Fruit fly (Drosophila melanogaster) whole organism, embryonic: ENCODE data around the gene bab2.

ENCODE experiments used
- BEAF-32 ChIP-seq: fragments of 200-800 bp; sonication (Bioruptor generic); optimal IDR thresholded peaks from 3 replicates; lab custom pipeline; 2017; ENCODE audit warnings: missing biosample characterization, missing genetic modification characterization, mild to moderate bottlenecking, moderate library complexity, missing genetic modification reagents
- C15 ChIP-seq: fragments of 200-800 bp; sonication (Bioruptor generic); IDR thresholded peaks from 3 replicates; pipeline ENCODE4 v1.3.6; 2022; ENCODE audit warnings: missing biosample characterization, missing genetic modification characterization
- CG10654 ChIP-seq: fragments of 200-800 bp; sonication (Bioruptor generic); optimal IDR thresholded peaks from 2 replicates; lab custom pipeline; 2016; ENCODE audit warnings: missing biosample characterization, missing genetic modification characterization
- CG12104 ChIP-seq: fragments of 200-800 bp; sonication (Bioruptor generic); optimal IDR thresholded peaks from 3 replicates; lab custom pipeline; 2016; ENCODE audit warnings: missing biosample characterization, missing genetic modification characterization
- CG13296 ChIP-seq: fragments of 200-800 bp; sonication (Bioruptor generic); optimal IDR thresholded peaks from 3 replicates; lab custom pipeline; 2018; ENCODE audit warnings: missing biosample characterization, mild to moderate bottlenecking, missing genetic modification characterization
- CG16779 ChIP-seq: fragments of 200-800 bp; sonication (Bioruptor generic); IDR thresholded peaks from 2 replicates; pipeline ENCODE4 v1.3.6; 2022; ENCODE audit warnings: missing biosample characterization, missing genetic modification characterization
- CG17912 ChIP-seq: fragments of 200-800 bp; sonication (Bioruptor generic); optimal IDR thresholded peaks from 2 replicates; lab custom pipeline; 2018; ENCODE audit warnings: missing biosample characterization, mild to moderate bottlenecking, missing genetic modification characterization
- CG2712 ChIP-seq: fragments of 200-800 bp; optimal IDR thresholded peaks from 3 replicates; lab custom pipeline; 2019; ENCODE audit warnings: missing biosample characterization, mild to moderate bottlenecking, missing genetic modification characterization, moderate library complexity
- CG30403 ChIP-seq: fragments of 200-800 bp; sonication (Bioruptor generic); optimal IDR thresholded peaks from 3 replicates; lab custom pipeline; 2016; ENCODE audit warnings: missing biosample characterization, missing genetic modification characterization
- CG3065 ChIP-seq: fragments of 200-800 bp; sonication (Bioruptor generic); optimal IDR thresholded peaks from 2 replicates; lab custom pipeline; 2016; ENCODE audit warnings: missing biosample characterization, missing genetic modification characterization
- CG4424 ChIP-seq: fragments of 200-800 bp; sonication (Bioruptor generic); optimal IDR thresholded peaks from 3 replicates; lab custom pipeline; 2016; ENCODE audit warnings: missing biosample characterization, missing genetic modification characterization
- CG4820 ChIP-seq: fragments of 200-800 bp; sonication (Bioruptor generic); optimal IDR thresholded peaks from 3 replicates; lab custom pipeline; 2016; ENCODE audit warnings: missing biosample characterization, missing genetic modification characterization
- CG7372 ChIP-seq: fragments of 200-800 bp; sonication (Bioruptor generic); IDR thresholded peaks from 2 replicates; pipeline ENCODE4 v1.3.6; 2022; ENCODE audit warnings: missing biosample characterization, missing genetic modification characterization
- CG7839 ChIP-seq: fragments of 200-800 bp; sonication (Bioruptor generic); optimal IDR thresholded peaks from 3 replicates; lab custom pipeline; 2018; ENCODE audit warnings: missing biosample characterization, mild to moderate bottlenecking, missing genetic modification characterization, moderate library complexity
- CG7928 ChIP-seq: fragments of 200-800 bp; sonication (Bioruptor generic); optimal IDR thresholded peaks from 2 replicates; lab custom pipeline; 2017; ENCODE audit warnings: missing biosample characterization, mild to moderate bottlenecking, missing genetic modification characterization
- CG7963 ChIP-seq: fragments of 200-800 bp; sonication (Bioruptor generic); IDR thresholded peaks from 3 replicates; pipeline ENCODE4 v1.3.6; 2022; ENCODE audit warnings: missing biosample characterization, missing genetic modification characterization; ENCODE audit not compliant: partially characterized antibody
- CG8944 ChIP-seq: fragments of 200-800 bp; sonication (Bioruptor generic); optimal IDR thresholded peaks from 3 replicates; lab custom pipeline; 2016; ENCODE audit warnings: missing biosample characterization, missing genetic modification characterization
- CHES-1-like ChIP-seq: fragments of 200-800 bp; sonication (Bioruptor generic); optimal IDR thresholded peaks from 2 replicates; lab custom pipeline; 2016; ENCODE audit warnings: missing biosample characterization, missing genetic modification characterization
- Camta ChIP-seq: fragments of 200-800 bp; sonication (Bioruptor generic); optimal IDR thresholded peaks from 2 replicates; lab custom pipeline; 2016; ENCODE audit warnings: missing biosample characterization, missing genetic modification characterization
- D ChIP-seq, 2 experiments: fragments of 200-800 bp in 1 of 2; fragments of >200 bp in 1 of 2; sonication (Bioruptor generic) in 1 of 2; optimal IDR thresholded peaks; 2 replicates in 1 of 2; 3 replicates in 1 of 2; lab custom pipeline; 2017; ENCODE audit warnings: mild to moderate bottlenecking in 1 of 2, missing biosample characterization in 1 of 2, missing genetic modification characterization in 1 of 2, missing genetic modification reagents in 1 of 2
- E2f2 ChIP-seq: fragments of 200-800 bp; sonication (Bioruptor generic); IDR thresholded peaks from 2 replicates; pipeline ENCODE4 v1.3.6; 2022; ENCODE audit warnings: missing biosample characterization, missing genetic modification characterization
- ERR ChIP-seq: fragments of 200-800 bp; sonication (Bioruptor generic); optimal IDR thresholded peaks from 2 replicates; lab custom pipeline; 2016; ENCODE audit warnings: missing biosample characterization, missing genetic modification characterization
- Fer3 ChIP-seq: fragments of 200-800 bp; sonication (Bioruptor generic); optimal IDR thresholded peaks from 2 replicates; lab custom pipeline; 2018; ENCODE audit warnings: missing biosample characterization, mild to moderate bottlenecking, missing genetic modification characterization, moderate library complexity
- HmgZ ChIP-seq: fragments of 200-800 bp; sonication (Bioruptor generic); optimal IDR thresholded peaks from 2 replicates; lab custom pipeline; 2018; ENCODE audit warnings: missing biosample characterization, mild to moderate bottlenecking, missing genetic modification characterization
- Trl ChIP-seq, 3 experiments: fragments of >200 bp in 2 of 3; fragments of 200-800 bp in 1 of 3; sonication (Bioruptor generic) in 1 of 3; optimal IDR thresholded peaks; 2 replicates in 1 of 3; 3 replicates in 2 of 3; lab custom pipeline; 2016 to 2017; ENCODE audit warnings: missing biosample characterization in 1 of 3, missing genetic modification characterization in 1 of 3
- bab2 ChIP-seq: fragments of 200-800 bp; sonication (Bioruptor generic); optimal IDR thresholded peaks from 2 replicates; lab custom pipeline; 2016; ENCODE audit warnings: missing biosample characterization, missing genetic modification characterization
- bcd ChIP-seq: fragments of 200-800 bp; sonication (Bioruptor generic); optimal IDR thresholded peaks from 2 replicates; lab custom pipeline; 2017; ENCODE audit warnings: missing biosample characterization, mild to moderate bottlenecking, missing genetic modification characterization
- ci ChIP-seq: fragments of 200-800 bp; sonication (Bioruptor generic); IDR thresholded peaks from 3 replicates; pipeline ENCODE4 v1.3.6; 2022; ENCODE audit warnings: missing biosample characterization, missing genetic modification characterization
- crc ChIP-seq: fragments of 200-800 bp; sonication (Bioruptor generic); optimal IDR thresholded peaks from 2 replicates; lab custom pipeline; 2016; ENCODE audit warnings: missing biosample characterization, missing genetic modification characterization
- dpn ChIP-seq, 2 experiments: fragments of 200-800 bp; sonication (Bioruptor generic); optimal IDR thresholded peaks; 3 replicates each; lab custom pipeline; 2016; ENCODE audit warnings: missing biosample characterization in 2 of 2, missing genetic modification characterization in 2 of 2
- dysf ChIP-seq: fragments of 200-800 bp; sonication (Bioruptor generic); IDR thresholded peaks from 3 replicates; pipeline ENCODE4 v1.3.6; 2022; ENCODE audit warnings: missing biosample characterization, missing genetic modification characterization
- fd64A ChIP-seq: fragments of 200-800 bp; sonication (Bioruptor generic); optimal IDR thresholded peaks from 3 replicates; lab custom pipeline; 2018; ENCODE audit warnings: missing biosample characterization, mild to moderate bottlenecking, missing genetic modification characterization
- fu2 ChIP-seq: fragments of 200-800 bp; sonication (Bioruptor generic); optimal IDR thresholded peaks from 2 replicates; lab custom pipeline; 2016; ENCODE audit warnings: missing biosample characterization, missing genetic modification characterization
- grau ChIP-seq: fragments of 200-800 bp; optimal IDR thresholded peaks from 3 replicates; lab custom pipeline; 2019; ENCODE audit warnings: missing biosample characterization, mild to moderate bottlenecking, missing genetic modification characterization, moderate library complexity
- gsb ChIP-seq: fragments of 200-800 bp; sonication (Bioruptor generic); IDR thresholded peaks from 2 replicates; pipeline ENCODE4 v1.3.6; 2022; ENCODE audit warnings: missing biosample characterization, missing genetic modification characterization
- jing ChIP-seq: fragments of 200-800 bp; sonication (Bioruptor generic); optimal IDR thresholded peaks from 2 replicates; lab custom pipeline; 2018; ENCODE audit warnings: missing biosample characterization, mild to moderate bottlenecking, missing genetic modification characterization
- kah ChIP-seq: fragments of 200-800 bp; sonication (Bioruptor generic); optimal IDR thresholded peaks from 2 replicates; lab custom pipeline; 2018; ENCODE audit warnings: missing biosample characterization, mild to moderate bottlenecking, missing genetic modification characterization
- luna ChIP-seq: fragments of 200-800 bp; sonication (Bioruptor generic); optimal IDR thresholded peaks from 2 replicates; lab custom pipeline; 2016; ENCODE audit warnings: missing biosample characterization, missing genetic modification characterization
- pb ChIP-seq: fragments of 200-800 bp; sonication (Bioruptor generic); optimal IDR thresholded peaks from 3 replicates; lab custom pipeline; 2016; ENCODE audit warnings: missing biosample characterization, missing genetic modification characterization
- pum ChIP-seq: fragments of 200-800 bp; sonication (Bioruptor generic); optimal IDR thresholded peaks from 2 replicates; lab custom pipeline; 2016; ENCODE audit warnings: missing biosample characterization, missing genetic modification characterization
- ranshi ChIP-seq: fragments of 200-800 bp; sonication (Bioruptor generic); IDR thresholded peaks from 2 replicates; pipeline ENCODE4 v1.3.6; 2022; ENCODE audit warnings: missing biosample characterization, missing genetic modification characterization
- run ChIP-seq: fragments of 200-800 bp; sonication (Bioruptor generic); optimal IDR thresholded peaks from 3 replicates; lab custom pipeline; 2018; ENCODE audit warnings: missing biosample characterization, mild to moderate bottlenecking, missing genetic modification characterization
- sens ChIP-seq: fragments of 200-800 bp; sonication (Bioruptor generic); peaks from one replicate; lab custom pipeline; 2016; ENCODE audit warnings: missing biosample characterization, missing genetic modification characterization
- slou ChIP-seq: fragments of 200-800 bp; sonication (Bioruptor generic); optimal IDR thresholded peaks from 3 replicates; lab custom pipeline; 2016; ENCODE audit warnings: missing biosample characterization, missing genetic modification characterization
- tap ChIP-seq: fragments of 200-800 bp; optimal IDR thresholded peaks from 3 replicates; lab custom pipeline; 2019; ENCODE audit warnings: missing biosample characterization, mild to moderate bottlenecking, missing genetic modification characterization, moderate library complexity
- tll ChIP-seq, 2 experiments: fragments of 200-800 bp in 1 of 2; fragments of >200 bp in 1 of 2; sonication (Bioruptor generic) in 1 of 2; optimal IDR thresholded peaks; 2 replicates each; lab custom pipeline; 2017 to 2019; ENCODE audit warnings: missing biosample characterization in 2 of 2, missing genetic modification characterization in 2 of 2, mild to moderate bottlenecking in 1 of 2, moderate library complexity in 1 of 2
- vfl ChIP-seq: fragments of 200-800 bp; sonication (Bioruptor generic); optimal IDR thresholded peaks from 2 replicates; lab custom pipeline; 2016; ENCODE audit warnings: missing biosample characterization, missing genetic modification characterization
- wek ChIP-seq: fragments of 200-800 bp; sonication (Bioruptor generic); optimal IDR thresholded peaks from 3 replicates; lab custom pipeline; 2018; ENCODE audit warnings: missing biosample characterization, mild to moderate bottlenecking, missing genetic modification characterization, moderate library complexity
- yki ChIP-seq: fragments of >200 bp; optimal IDR thresholded peaks from 3 replicates; lab custom pipeline; 2018

Gene bab2

DNA sequence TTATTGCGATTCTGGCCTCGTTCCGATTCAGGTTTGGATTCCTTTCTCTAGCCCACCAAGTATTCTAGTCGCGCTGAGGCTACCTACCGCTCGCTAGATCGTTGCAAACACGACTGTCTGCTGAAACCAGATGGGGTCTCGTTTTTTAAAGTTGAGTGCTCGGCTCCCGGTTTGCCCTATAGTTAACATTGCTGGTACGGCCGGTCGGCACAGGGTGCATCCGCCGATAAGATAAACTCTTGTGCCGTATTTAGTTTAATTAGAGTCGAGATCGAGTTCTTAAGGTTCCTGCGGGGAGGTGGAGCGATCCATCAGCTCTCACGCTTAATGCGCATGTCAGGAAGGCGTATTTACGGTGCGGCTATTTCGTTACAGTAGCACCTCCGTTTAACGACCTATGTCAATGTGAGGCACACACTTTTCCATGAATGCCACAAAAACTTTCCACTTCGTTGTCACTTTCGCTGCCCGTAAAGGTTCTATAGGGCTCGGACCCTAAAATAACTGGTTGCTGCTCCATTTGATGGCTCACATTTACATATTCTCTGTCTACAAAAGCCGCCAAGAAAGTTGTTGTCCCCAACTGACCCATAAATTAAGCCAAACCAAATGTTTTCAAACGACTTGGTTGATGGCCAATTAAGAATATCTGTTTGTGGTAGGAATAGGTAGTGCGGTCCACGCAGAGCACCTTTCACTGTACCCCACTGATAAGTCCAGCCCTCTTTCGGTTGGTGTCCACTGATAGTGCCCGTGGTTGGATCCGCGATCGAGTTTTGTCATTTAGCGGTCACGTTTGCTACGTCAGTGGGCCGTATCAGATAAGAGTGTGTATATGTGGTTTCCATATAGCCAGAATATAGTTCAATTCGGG, 27.8 kb upstream of the bab2 start, which contains the start of gene CG9119 (continued):
- TF ChIP-seq bab2 (GFP tag; lab: Kevin White, UChicago) (peak; percentile 37), yki (lab: Kevin White, UChicago) (no peak), CG4820 (GFP tag; lab: Kevin White, UChicago) (peak; percentile 33), pb (GFP tag; lab: Kevin White, UChicago) (peak; percentile 67), CG4424 (peak; percentile 38), CG7963 (no peak), Trl (optimal IDR thresholded peaks at IDR 0.05; lab: Kevin White, UChicago) (no peak), Trl (GFP tag; optimal IDR thresholded peaks at IDR 0.05; lab: Kevin White, UChicago) (peak; percentile 55), jing (GFP tag; lab: Kevin White, UChicago) (peak; percentile 9), dpn (GFP tag; optimal IDR thresholded peaks at IDR 0.05; lab: Kevin White, UChicago) (peak; percentile 61 to 67), pum (peak; percentile 51), wek (GFP tag; lab: Kevin White, UChicago) (peak; percentile 7), ERR (peak; percentile 82), CG7928 (peak; percentile 13), gsb (GFP tag; lab: Robert Waterston, UW) (no peak), bcd (GFP tag; lab: Kevin White, UChicago) (peak; percentile 73), sens (peak; percentile 90), HmgZ (tag; lab: Kevin White, UChicago) (peak; percentile 42), BEAF-32 (GFP tag; lab: Kevin White, UChicago) (no peak), CG8944 (GFP tag; lab: Kevin White, UChicago) (peak; percentile 62), crc (GFP tag; lab: Kevin White, UChicago) (peak; percentile 51), CHES-1-like (peak; percentile 71), tll (GFP tag; optimal IDR thresholded peaks at IDR 0.05; lab: Kevin White, UChicago) (no peak), CG10654 (peak; percentile 26), ranshi (GFP tag; lab: Robert Waterston, UW) (no peak; the same call in 1 of the 2 replicates), grau (tag; lab: Kevin White, UChicago) (peak; percentile 95), D (optimal IDR thresholded peaks at IDR 0.05; lab: Kevin White, UChicago) (no peak), D (GFP tag; optimal IDR thresholded peaks at IDR 0.05; lab: Kevin White, UChicago) (peak; percentile 48), C15 (GFP tag; lab: Robert Waterston, UW) (no peak), tap (tag; lab: Kevin White, UChicago) (peak; percentile 49), Camta (GFP tag; lab: Kevin White, UChicago) (peak; percentile 56), kah (GFP tag; lab: Kevin White, UChicago) (no peak), E2f2 (GFP tag; lab: Robert Waterston, UW) (peak; percentile 29; the same call in 1 of the 2 replicates), dysf (GFP tag; lab: Robert Waterston, UW) (peak; percentile 70), slou (GFP tag; lab: Kevin White, UChicago) (no peak), run (tag; lab: Kevin White, UChicago) (peak; percentile 69), fd64A (peak; percentile 45), luna (GFP tag; lab: Kevin White, UChicago) (no peak), CG3065 (GFP tag; lab: Kevin White, UChicago) (no peak), CG12104 (GFP tag; lab: Kevin White, UChicago) (peak; percentile 24), CG7372 (0 out of 2 replicates have a peak, but pooled peaks have one; percentile 26), CG7839 (tag; lab: Kevin White, UChicago) (peak; percentile 77), CG2712 (tag; lab: Kevin White, UChicago) (peak; percentile 66), fu2 (GFP tag; lab: Kevin White, UChicago) (peak; percentile 64), Fer3 (tag; lab: Kevin White, UChicago) (peak; percentile 47), CG17912 (GFP tag; lab: Kevin White, UChicago) (no peak), vfl (GFP tag; lab: Kevin White, UChicago) (peak; percentile 48), ci (no peak), CG30403 (GFP tag; lab: Kevin White, UChicago) (peak; percentile 64), CG16779 (GFP tag; lab: Robert Waterston, UW) (no peak), CG13296 (GFP tag; lab: Kevin White, UChicago) (peak; percentile 61)
